Fruit fly (Drosophila melanogaster) S2 (cell line): ENCODE results near the gene Cad89D.

ENCODE experiments used
- CG8478 ChIP-seq: fragments of >200 bp; optimal IDR thresholded peaks from 2 replicates; lab custom pipeline; 2018
- CTCF ChIP-seq, 2 experiments: fragments of >200 bp; optimal IDR thresholded peaks; 2 replicates each; lab custom pipeline; 2018

Gene Cad89D

dm6 chr3R:16518150-16518662 lies 23.0 kb upstream of the Cad89D start:
- TF ChIP-seq CTCF (optimal IDR thresholded peaks at IDR 0.05; lab: Kevin White, UChicago) (no peak), CG8478 (lab: Kevin White, UChicago) (no peak)

dm6 chr3R:16510128-16510527 lies 14.9 kb upstream of the Cad89D start:
- no peak for TF ChIP-seq CG8478 (lab: Kevin White, UChicago)
- no peak for TF ChIP-seq CTCF (optimal IDR thresholded peaks at IDR 0.05; lab: Kevin White, UChicago)

dm6 chr3R:16507706-16508105 lies 12.5 kb upstream of the Cad89D start:
- TF ChIP-seq CG8478 (lab: Kevin White, UChicago) (no peak), CTCF (optimal IDR thresholded peaks at IDR 0.05; lab: Kevin White, UChicago) (no peak)

- no peak for TF ChIP-seq CTCF (optimal IDR thresholded peaks at IDR 0.05; lab: Kevin White, UChicago)
- TF ChIP-seq CG8478 (lab: Kevin White, UChicago), result no peak
Measured at dm6 chr3R:16504541-16504940, 9.3 kb upstream of the Cad89D start.

DNA sequence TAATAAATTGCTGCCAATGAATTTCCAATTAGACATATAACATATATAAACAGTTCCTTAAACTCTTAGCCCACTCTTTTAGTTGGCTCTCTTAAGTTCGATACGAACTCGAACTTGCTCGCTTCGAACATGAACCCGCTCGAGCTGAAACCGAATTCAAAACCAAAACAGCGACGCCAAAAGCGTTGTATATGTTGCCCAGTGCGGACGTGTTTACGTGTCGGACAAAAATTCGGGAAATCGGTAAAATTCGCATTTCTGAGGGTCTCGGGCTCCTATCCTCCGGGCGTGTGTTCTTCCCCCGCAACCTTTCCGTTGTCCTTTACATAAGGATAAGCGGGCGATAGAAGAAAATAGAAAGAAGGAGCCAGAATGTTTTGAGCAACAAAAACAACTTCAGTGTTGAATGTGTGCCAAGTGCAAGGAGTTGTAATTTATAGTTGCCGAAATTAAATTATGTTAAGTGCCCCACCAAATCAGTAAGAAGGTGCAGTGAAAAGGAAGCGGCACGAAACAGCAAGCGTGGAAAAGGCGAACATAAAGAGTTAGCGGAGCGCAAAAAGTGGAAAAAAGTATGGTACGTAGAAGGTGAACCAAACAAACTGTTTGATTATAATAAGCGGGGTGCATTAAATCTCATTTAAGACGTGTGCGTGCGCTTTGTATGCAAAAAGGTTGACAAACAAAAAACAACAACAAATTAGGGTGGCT lies 7.5 kb upstream of the Cad89D start, which contains the start of gene CG42342:
TSS of gene CG42342 (plus strand) at position 176 of the 711 bp plus-strand sequence.
- TF ChIP-seq CTCF (optimal IDR thresholded peaks at IDR 0.05; lab: Kevin White, UChicago), result no peak
- no peak for TF ChIP-seq CG8478 (lab: Kevin White, UChicago)

dm6 chr3R:16500919-16501851 lies 6.0 kb upstream of the Cad89D start, which contains the start of gene Decay:
TSS of gene Decay (minus strand) at chr3R:16501050.
- TF ChIP-seq CTCF (optimal IDR thresholded peaks at IDR 0.05; lab: Kevin White, UChicago) (no peak), CG8478 (lab: Kevin White, UChicago) (no peak)

dm6 chr3R:16498859-16499258 lies 3.6 kb upstream of the Cad89D start, which contains the start of gene Gr89a:
TSS of gene Gr89a (minus strand) at chr3R:16498959.
- TF ChIP-seq CTCF (optimal IDR thresholded peaks at IDR 0.05; lab: Kevin White, UChicago) (no peak), CG8478 (lab: Kevin White, UChicago) (no peak)

DNA sequence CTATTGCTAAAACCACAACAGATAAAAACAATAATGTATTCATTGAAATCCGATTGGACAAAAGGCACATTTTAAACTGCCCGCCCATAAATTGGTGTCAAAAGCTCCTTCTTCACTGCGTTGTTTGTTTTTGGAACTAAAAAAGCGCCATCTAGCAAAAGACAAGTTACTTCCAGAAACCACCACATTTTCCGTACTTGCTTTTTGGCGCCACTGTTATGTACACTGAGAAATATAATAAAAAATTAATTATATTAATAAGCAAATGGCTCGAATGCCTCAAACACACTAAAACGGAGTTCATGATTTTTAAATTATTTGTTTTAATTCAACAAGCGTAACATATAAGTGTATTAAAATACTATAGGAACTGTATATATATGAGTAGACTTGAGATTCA lies 2.2 kb upstream of the Cad89D start:
- TF ChIP-seq CTCF (optimal IDR thresholded peaks at IDR 0.05; lab: Kevin White, UChicago), result peak; percentile 91 to 96
- TF ChIP-seq CG8478 (lab: Kevin White, UChicago), result no peak

dm6 chr3R:16496209-16496608 lies 987 bp upstream of the Cad89D start:
- TF ChIP-seq CG8478 (lab: Kevin White, UChicago) (no peak), CTCF (optimal IDR thresholded peaks at IDR 0.05; lab: Kevin White, UChicago) (no peak)

- no peak for TF ChIP-seq CTCF (optimal IDR thresholded peaks at IDR 0.05; lab: Kevin White, UChicago)
- TF ChIP-seq CG8478 (lab: Kevin White, UChicago), result no peak
Measured at dm6 chr3R:16485487-16486233, 9.6 kb downstream of the Cad89D start.

DNA sequence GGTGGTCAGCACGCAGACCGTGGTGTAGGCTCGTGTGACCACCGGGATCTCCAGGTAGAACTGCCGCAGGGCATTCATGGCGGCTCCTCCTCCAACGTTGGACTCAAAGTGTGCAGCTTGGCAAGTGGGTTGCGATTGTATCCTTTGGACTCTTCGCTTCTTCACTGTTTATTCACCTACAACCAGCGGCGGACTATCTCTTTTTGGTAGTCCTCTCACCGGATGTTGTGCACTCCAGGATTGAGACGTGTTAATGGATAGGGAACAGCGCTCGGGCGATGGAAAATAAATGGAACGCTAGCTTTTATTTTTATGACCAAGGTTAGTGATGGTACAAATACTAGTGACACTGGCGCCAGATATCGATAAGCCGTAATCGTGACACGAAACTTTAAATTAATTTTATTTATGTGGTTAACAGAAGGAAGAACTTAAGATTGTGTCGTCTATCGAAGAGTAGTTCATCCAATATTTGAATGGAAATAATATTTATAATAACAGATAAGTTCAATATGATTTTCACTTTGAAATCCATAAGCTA lies 11.3 kb downstream of the Cad89D start, which contains the start of gene Der-2:
TSS of gene Der-2 (minus strand) at position 347 of the 541 bp plus-strand sequence.
- TF ChIP-seq CTCF (optimal IDR thresholded peaks at IDR 0.05; lab: Kevin White, UChicago) (no peak), CG8478 (lab: Kevin White, UChicago) (no peak)

dm6 chr3R:16482276-16482675 lies 12.9 kb downstream of the Cad89D start, which contains the start of gene Sdhaf3:
TSS of gene Sdhaf3 (minus strand) at chr3R:16482452.
- no peak for TF ChIP-seq CG8478 (lab: Kevin White, UChicago)
- TF ChIP-seq CTCF (optimal IDR thresholded peaks at IDR 0.05; lab: Kevin White, UChicago), result no peak

dm6 chr3R:16480995-16481394 lies 14.2 kb downstream of the Cad89D start, which contains the start of gene Dhfr:
TSS of gene Dhfr (plus strand) at chr3R:16481167.
- TF ChIP-seq CTCF (optimal IDR thresholded peaks at IDR 0.05; lab: Kevin White, UChicago) (no peak), CG8478 (lab: Kevin White, UChicago) (no peak)
